Fruit fly (Drosophila melanogaster) whole organism, embryonic: ENCODE data around the gene CG8526.
A peak's percentile ranks its signal among the peaks of the same experiment; 100 is the strongest.

ENCODE experiments used
- Bgb ChIP-seq: fragments of 200-800 bp; sonication (Bioruptor generic); IDR thresholded peaks from 2 replicates; pipeline ENCODE4 v1.3.6; 2022; ENCODE audit warnings: missing biosample characterization, missing genetic modification characterization; ENCODE audit not compliant: partially characterized antibody
- Blimp-1 ChIP-seq: fragments of 200-800 bp; sonication (Bioruptor generic); optimal IDR thresholded peaks from 3 replicates; lab custom pipeline; 2018; ENCODE audit warnings: missing biosample characterization, missing genetic modification characterization, mild to moderate bottlenecking, moderate library complexity, missing genetic modification reagents
- CG10267 ChIP-seq: fragments of 200-800 bp; sonication (Bioruptor generic); optimal IDR thresholded peaks from 2 replicates; lab custom pipeline; 2018; ENCODE audit warnings: missing biosample characterization, mild to moderate bottlenecking, missing genetic modification characterization, moderate library complexity
- CG12391 ChIP-seq: fragments of 200-800 bp; sonication (Bioruptor generic); optimal IDR thresholded peaks from 3 replicates; lab custom pipeline; 2018; ENCODE audit warnings: missing biosample characterization, mild to moderate bottlenecking, missing genetic modification characterization, moderate library complexity
- CG14860 ChIP-seq: fragments of 200-800 bp; sonication (Bioruptor generic); IDR thresholded peaks from 3 replicates; pipeline ENCODE4 v1.3.6; 2022; ENCODE audit warnings: missing biosample characterization, missing genetic modification characterization; ENCODE audit not compliant: partially characterized antibody
- CG15073 ChIP-seq: fragments of 200-800 bp; sonication (Bioruptor generic); optimal IDR thresholded peaks from 2 replicates; lab custom pipeline; 2016; ENCODE audit warnings: missing biosample characterization, missing genetic modification characterization
- CG18011 ChIP-seq: fragments of 200-800 bp; sonication (Bioruptor generic); optimal IDR thresholded peaks from 2 replicates; lab custom pipeline; 2017; ENCODE audit warnings: missing biosample characterization, missing genetic modification characterization, mild to moderate bottlenecking, moderate library complexity, missing genotype
- CG3995 ChIP-seq: fragments of 200-800 bp; sonication (Bioruptor generic); optimal IDR thresholded peaks from 3 replicates; lab custom pipeline; 2016; ENCODE audit warnings: missing biosample characterization, missing genetic modification characterization
- CG5953 ChIP-seq: fragments of 200-800 bp; sonication (Bioruptor generic); IDR thresholded peaks from 2 replicates; pipeline ENCODE4 v1.3.6; 2022; ENCODE audit warnings: missing biosample characterization, missing genetic modification characterization
- CG6854 ChIP-seq: fragments of 200-800 bp; sonication (Bioruptor generic); optimal IDR thresholded peaks from 3 replicates; lab custom pipeline; 2017; ENCODE audit warnings: missing biosample characterization, mild to moderate bottlenecking, missing genetic modification characterization
- CG8281 ChIP-seq: fragments of 200-800 bp; sonication (Bioruptor generic); optimal IDR thresholded peaks from 2 replicates; lab custom pipeline; 2018; ENCODE audit warnings: missing biosample characterization, mild to moderate bottlenecking, missing genetic modification characterization, moderate library complexity
- CG9797 ChIP-seq: fragments of 200-800 bp; sonication (Bioruptor generic); optimal IDR thresholded peaks from 3 replicates; lab custom pipeline; 2018; ENCODE audit warnings: missing biosample characterization, mild to moderate bottlenecking, missing genetic modification characterization
- D19B ChIP-seq: fragments of 200-800 bp; sonication (Bioruptor generic); optimal IDR thresholded peaks from 2 replicates; lab custom pipeline; 2017; ENCODE audit warnings: missing biosample characterization, mild to moderate bottlenecking, missing genetic modification characterization
- Dad ChIP-seq: fragments of 200-800 bp; sonication (Bioruptor generic); optimal IDR thresholded peaks from 3 replicates; lab custom pipeline; 2016; ENCODE audit warnings: missing biosample characterization, missing genetic modification characterization
- Drgx ChIP-seq: fragments of 200-800 bp; sonication (Bioruptor generic); IDR thresholded peaks from 2 replicates; pipeline ENCODE4 v1.3.6; 2022; ENCODE audit warnings: missing biosample characterization, missing genetic modification characterization
- E2f2 ChIP-seq: fragments of 200-800 bp; sonication (Bioruptor generic); IDR thresholded peaks from 2 replicates; pipeline ENCODE4 v1.3.6; 2022; ENCODE audit warnings: missing biosample characterization, missing genetic modification characterization
- Ets65A ChIP-seq: fragments of 200-800 bp; sonication (Bioruptor generic); peaks from one replicate; lab custom pipeline; 2016; ENCODE audit warnings: missing biosample characterization, missing genetic modification characterization
- HLH54F ChIP-seq: fragments of 200-800 bp; sonication (Bioruptor generic); optimal IDR thresholded peaks from 3 replicates; lab custom pipeline; 2016; ENCODE audit warnings: missing biosample characterization, missing genetic modification characterization
- MTF-1 ChIP-seq: fragments of 200-800 bp; sonication (Bioruptor generic); optimal IDR thresholded peaks from 2 replicates; lab custom pipeline; 2018; ENCODE audit warnings: missing biosample characterization, mild to moderate bottlenecking, missing genetic modification characterization, borderline replicate concordance
- Nf-YA ChIP-seq: fragments of 200-800 bp; sonication (Bioruptor generic); IDR thresholded peaks from 2 replicates; pipeline ENCODE4 v1.3.6; 2022; ENCODE audit warnings: missing biosample characterization, missing genetic modification characterization
- Oaz ChIP-seq: fragments of 200-800 bp; sonication (Bioruptor generic); IDR thresholded peaks from 2 replicates; pipeline ENCODE4 v1.3.6; 2022; ENCODE audit warnings: missing biosample characterization, missing genetic modification characterization
- PHDP ChIP-seq: fragments of 200-800 bp; sonication (Bioruptor generic); optimal IDR thresholded peaks from 3 replicates; lab custom pipeline; 2018; ENCODE audit warnings: missing biosample characterization, mild to moderate bottlenecking, missing genetic modification characterization, moderate library complexity
- Pdp1 ChIP-seq, 2 experiments: fragments of 200-800 bp; sonication (Bioruptor generic); optimal IDR thresholded peaks; 3 replicates each; lab custom pipeline; 2016; ENCODE audit warnings: missing biosample characterization in 2 of 2, missing genetic modification characterization in 2 of 2, mild to moderate bottlenecking in 1 of 2, moderate library complexity in 1 of 2
- Rfx ChIP-seq: fragments of 200-800 bp; sonication (Bioruptor generic); IDR thresholded peaks from 2 replicates; pipeline ENCODE4 v1.3.6; 2022; ENCODE audit warnings: missing biosample characterization, missing genetic modification characterization
- Sin3A ChIP-seq: fragments of >200 bp; optimal IDR thresholded peaks from 2 replicates; lab custom pipeline; 2018
- Sry-β ChIP-seq: fragments of 200-800 bp; sonication (Bioruptor generic); optimal IDR thresholded peaks from 2 replicates; lab custom pipeline; 2018; ENCODE audit warnings: missing biosample characterization, mild to moderate bottlenecking, missing genetic modification characterization, moderate library complexity
- TFAM ChIP-seq: fragments of 200-800 bp; sonication (Bioruptor generic); optimal IDR thresholded peaks from 2 replicates; lab custom pipeline; 2017; ENCODE audit warnings: missing biosample characterization, missing genetic modification characterization, inconsistent platforms
- Vsx1 ChIP-seq: fragments of 200-800 bp; sonication (Bioruptor generic); optimal IDR thresholded peaks from 2 replicates; lab custom pipeline; 2017; ENCODE audit warnings: missing biosample characterization, mild to moderate bottlenecking, missing genetic modification characterization, missing genetic modification reagents
- Xrp1 ChIP-seq: fragments of 200-800 bp; sonication (Bioruptor generic); IDR thresholded peaks from 2 replicates; pipeline ENCODE4 v1.3.6; 2022; ENCODE audit warnings: missing biosample characterization, missing genetic modification characterization
- bab2 ChIP-seq: fragments of 200-800 bp; sonication (Bioruptor generic); optimal IDR thresholded peaks from 2 replicates; lab custom pipeline; 2016; ENCODE audit warnings: missing biosample characterization, missing genetic modification characterization
- caup ChIP-seq: fragments of 200-800 bp; sonication (Bioruptor generic); optimal IDR thresholded peaks from 3 replicates; lab custom pipeline; 2017; ENCODE audit warnings: missing biosample characterization, mild to moderate bottlenecking, missing genetic modification characterization, moderate library complexity; ENCODE audit not compliant: severe bottlenecking
- crc ChIP-seq: fragments of 200-800 bp; sonication (Bioruptor generic); optimal IDR thresholded peaks from 2 replicates; lab custom pipeline; 2016; ENCODE audit warnings: missing biosample characterization, missing genetic modification characterization
- dpn ChIP-seq, 2 experiments: fragments of 200-800 bp; sonication (Bioruptor generic); optimal IDR thresholded peaks; 3 replicates each; lab custom pipeline; 2016; ENCODE audit warnings: missing biosample characterization in 2 of 2, missing genetic modification characterization in 2 of 2
- dysf ChIP-seq: fragments of 200-800 bp; sonication (Bioruptor generic); IDR thresholded peaks from 3 replicates; pipeline ENCODE4 v1.3.6; 2022; ENCODE audit warnings: missing biosample characterization, missing genetic modification characterization
- fd64A ChIP-seq: fragments of 200-800 bp; sonication (Bioruptor generic); optimal IDR thresholded peaks from 3 replicates; lab custom pipeline; 2018; ENCODE audit warnings: missing biosample characterization, mild to moderate bottlenecking, missing genetic modification characterization
- gcm2 ChIP-seq: fragments of 200-800 bp; sonication (Bioruptor generic); optimal IDR thresholded peaks from 2 replicates; lab custom pipeline; 2016; ENCODE audit warnings: missing biosample characterization, missing genetic modification characterization
- grau ChIP-seq: fragments of 200-800 bp; optimal IDR thresholded peaks from 3 replicates; lab custom pipeline; 2019; ENCODE audit warnings: missing biosample characterization, mild to moderate bottlenecking, missing genetic modification characterization, moderate library complexity
- grn ChIP-seq: fragments of 200-800 bp; sonication (Bioruptor generic); optimal IDR thresholded peaks from 3 replicates; lab custom pipeline; 2017; ENCODE audit warnings: missing biosample characterization, missing genetic modification characterization
- kay ChIP-seq: fragments of 200-800 bp; sonication (Bioruptor generic); optimal IDR thresholded peaks from 2 replicates; lab custom pipeline; 2016; ENCODE audit warnings: missing biosample characterization, missing genetic modification characterization
- ken ChIP-seq: fragments of 200-800 bp; sonication (Bioruptor generic); IDR thresholded peaks from 3 replicates; pipeline ENCODE4 v1.3.6; 2022; ENCODE audit warnings: missing biosample characterization, missing genetic modification characterization
- lilli ChIP-seq: fragments of 200-800 bp; sonication (Bioruptor generic); optimal IDR thresholded peaks from 3 replicates; lab custom pipeline; 2016; ENCODE audit warnings: missing biosample characterization, missing genetic modification characterization
- lola ChIP-seq, 3 experiments: fragments of >200 bp in 2 of 3; fragments of 200-800 bp in 1 of 3; sonication (Bioruptor generic) in 1 of 3; optimal IDR thresholded peaks; 2 replicates each; lab custom pipeline; 2017 to 2019; ENCODE audit warnings: missing biosample characterization in 3 of 3, missing genetic modification characterization in 3 of 3, mild to moderate bottlenecking in 1 of 3, moderate library complexity in 1 of 3
- lov ChIP-seq, 2 experiments: fragments of 200-800 bp in 1 of 2; fragments of >200 bp in 1 of 2; sonication (Bioruptor generic) in 1 of 2; IDR thresholded peaks in 1 of 2; optimal IDR thresholded peaks in 1 of 2; 2 replicates in 1 of 2; 3 replicates in 1 of 2; pipeline versions ENCODE4 v1.3.6 to Lab custom; 2017 to 2022; ENCODE audit warnings: missing biosample characterization in 1 of 2, missing genetic modification characterization in 1 of 2
- nau ChIP-seq: fragments of 200-800 bp; sonication (Bioruptor generic); optimal IDR thresholded peaks from 3 replicates; lab custom pipeline; 2017; ENCODE audit warnings: missing biosample characterization, mild to moderate bottlenecking, missing genetic modification characterization, missing genetic modification reagents
- nom ChIP-seq: fragments of 200-800 bp; sonication (Bioruptor generic); optimal IDR thresholded peaks from 2 replicates; lab custom pipeline; 2017; ENCODE audit warnings: missing biosample characterization, missing genetic modification characterization, mild to moderate bottlenecking, moderate library complexity, missing genetic modification reagents
- pzg ChIP-seq: fragments of 200-800 bp; sonication (Bioruptor generic); optimal IDR thresholded peaks from 3 replicates; lab custom pipeline; 2018; ENCODE audit warnings: missing biosample characterization, mild to moderate bottlenecking, missing genetic modification characterization, moderate library complexity
- sens-2 ChIP-seq: fragments of 200-800 bp; sonication (Bioruptor generic); IDR thresholded peaks from 2 replicates; pipeline ENCODE4 v1.3.6; 2022; ENCODE audit warnings: missing biosample characterization, missing genetic modification characterization
- zf30C ChIP-seq: fragments of 200-800 bp; sonication (Bioruptor generic); optimal IDR thresholded peaks from 3 replicates; lab custom pipeline; 2018; ENCODE audit warnings: missing biosample characterization, mild to moderate bottlenecking, missing genetic modification characterization

Gene CG8526

DNA sequence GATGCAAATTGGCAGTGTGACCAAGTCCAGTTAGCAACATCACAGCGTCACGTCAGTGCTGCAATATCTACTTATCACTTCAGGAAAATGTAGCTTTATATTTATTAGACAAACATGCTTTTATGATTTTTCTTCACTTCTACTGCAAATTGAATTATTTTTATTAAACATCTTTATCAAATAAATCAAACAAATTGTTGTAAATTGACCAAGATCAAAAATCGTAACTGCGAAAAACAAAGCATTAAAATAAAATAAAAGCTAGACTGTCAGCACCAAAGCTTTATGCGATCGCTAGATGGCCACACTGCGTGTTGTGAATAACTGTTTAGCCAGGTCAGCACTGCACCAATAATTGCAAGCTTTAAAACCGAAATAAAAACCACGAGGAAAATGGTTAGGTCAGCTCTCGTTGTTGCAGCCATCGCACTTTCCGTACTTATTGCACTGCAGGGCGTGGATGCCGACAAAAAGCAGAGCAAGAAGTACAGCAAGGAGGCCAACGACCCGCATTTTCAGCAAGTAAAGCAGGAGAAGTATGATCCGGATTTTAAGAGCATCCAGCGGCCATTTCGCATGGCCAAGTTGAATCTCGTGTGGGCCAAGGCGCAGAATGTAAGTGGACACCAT, 9.8 kb upstream of the CG8526 start, which contains the start of the genes CG12945 and CG8507 (continued):
- TF ChIP-seq lola (GFP tag; optimal IDR thresholded peaks at IDR 0.05; lab: Kevin White, UChicago) (peak in 1 of 3 experiments; percentile 54), dysf (GFP tag; lab: Robert Waterston, UW) (peak; percentile 34; the same call in 1 of the 3 replicates), pzg (GFP tag; lab: Kevin White, UChicago) (peak; percentile 55), PHDP (tag; lab: Kevin White, UChicago) (peak; percentile 48), caup (GFP tag; lab: Kevin White, UChicago) (no peak), crc (GFP tag; lab: Kevin White, UChicago) (no peak), CG3995 (peak; percentile 88), nom (peak; percentile 8), Blimp-1 (peak; percentile 28), ken (0 out of 3 replicates have a peak, but pooled peaks have one; percentile 28), CG8281 (tag; lab: Kevin White, UChicago) (no peak), Oaz (GFP tag; lab: Robert Waterston, UW) (no peak), E2f2 (GFP tag; lab: Robert Waterston, UW) (0 out of 2 replicates have a peak, but pooled peaks have one; percentile 31), sens-2 (no peak), Dad (peak; percentile 26), HLH54F (GFP tag; lab: Kevin White, UChicago) (peak; percentile 33), kay (peak; percentile 21), CG10267 (tag; lab: Kevin White, UChicago) (peak; percentile 35), fd64A (GFP tag; lab: Kevin White, UChicago) (no peak), Ets65A (GFP tag; lab: Kevin White, UChicago) (peak; percentile 91), Sin3A (lab: Kevin White, UChicago) (peak; percentile 85), Sry-β (GFP tag; lab: Kevin White, UChicago) (peak; percentile 96)

DNA sequence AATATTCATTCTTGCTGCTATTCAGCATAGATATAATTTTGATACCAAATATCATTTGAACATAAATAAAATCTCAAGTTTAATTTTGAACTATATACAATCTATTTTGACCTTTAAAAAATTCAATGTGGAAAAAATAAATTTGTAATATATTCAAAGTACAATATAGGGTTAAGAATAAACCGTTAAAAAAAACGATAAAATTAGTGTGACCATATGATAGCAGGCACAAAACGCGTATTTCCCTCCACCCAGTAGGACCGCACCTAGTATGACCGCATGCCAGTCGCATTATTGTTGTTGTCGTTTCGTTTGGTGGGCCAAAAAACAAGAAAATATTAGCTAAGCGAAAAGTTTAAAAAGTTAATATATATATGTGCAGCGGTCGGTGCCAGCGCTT, 8.1 kb upstream of the CG8526 start, which contains the start of gene CG8516:
TSS of gene CG8516 (plus strand) at position 278 of the 400 bp plus-strand sequence.
- TF ChIP-seq D19B: no peak
- TF ChIP-seq CG6854 (GFP tag; lab: Kevin White, UChicago): no peak
- no peak for TF ChIP-seq Bgb (GFP tag; lab: Robert Waterston, UW)
- TF ChIP-seq MTF-1 (GFP tag; lab: Kevin White, UChicago): peak; percentile 2
- TF ChIP-seq CG14860 (GFP tag; lab: Robert Waterston, UW): no peak
- no peak for TF ChIP-seq CG15073 (GFP tag; lab: Kevin White, UChicago)
- no peak for TF ChIP-seq TFAM (GFP tag; lab: Kevin White, UChicago)
- peak; percentile 93 for TF ChIP-seq CG9797 (GFP tag; lab: Kevin White, UChicago)
- peak in 1 of 2 experiments; percentile 53 for TF ChIP-seq Pdp1 (GFP tag; optimal IDR thresholded peaks at IDR 0.05; lab: Kevin White, UChicago)
- TF ChIP-seq CG18011 (GFP tag; lab: Kevin White, UChicago): no peak
- TF ChIP-seq lilli (GFP tag; lab: Kevin White, UChicago): peak; percentile 19
- no peak for TF ChIP-seq CG5953 (GFP tag; lab: Robert Waterston, UW)
- TF ChIP-seq nau (GFP tag; lab: Kevin White, UChicago): no peak
- TF ChIP-seq Rfx (GFP tag; lab: Robert Waterston, UW): peak; percentile 33; the same call in 1 of the 2 replicates
- no peak for TF ChIP-seq dpn (GFP tag; optimal IDR thresholded peaks at IDR 0.05; lab: Kevin White, UChicago)
- no peak for TF ChIP-seq bab2 (GFP tag; lab: Kevin White, UChicago)
- no peak for TF ChIP-seq Nf-YA (GFP tag; lab: Robert Waterston, UW)
- no peak for TF ChIP-seq Xrp1 (GFP tag; lab: Robert Waterston, UW)
- TF ChIP-seq zf30C (GFP tag; lab: Kevin White, UChicago): no peak
- no peak for TF ChIP-seq grn (GFP tag; lab: Kevin White, UChicago)
- TF ChIP-seq Ets65A (GFP tag; lab: Kevin White, UChicago): no peak
- TF ChIP-seq gcm2: no peak
- no peak for TF ChIP-seq Vsx1
- TF ChIP-seq lov (optimal IDR thresholded peaks at IDR 0.05; lab: Kevin White, UChicago): no peak
- TF ChIP-seq lov (GFP tag; IDR thresholded peaks at IDR 0.05; lab: Robert Waterston, UW): no peak
- peak; percentile 33 for TF ChIP-seq CG12391 (tag; lab: Kevin White, UChicago)
- no peak for TF ChIP-seq crc (GFP tag; lab: Kevin White, UChicago)
- TF ChIP-seq grau (tag; lab: Kevin White, UChicago): peak; percentile 18
- TF ChIP-seq Drgx (GFP tag; lab: Robert Waterston, UW): 0 out of 2 replicates have a peak, but pooled peaks have one; percentile 11
